Fruit fly (Drosophila melanogaster) whole organism, embryonic: ENCODE data around the gene mdu.

ENCODE experiments used
- ATbp ChIP-seq: fragments of 200-800 bp; sonication (Bioruptor generic); optimal IDR thresholded peaks from 2 replicates; lab custom pipeline; 2017; ENCODE audit warnings: missing biosample characterization, mild to moderate bottlenecking, missing genetic modification characterization, missing genetic modification reagents
- Aef1 ChIP-seq: fragments of 200-800 bp; sonication (Bioruptor generic); IDR thresholded peaks from 3 replicates; pipeline ENCODE4 v1.3.6; 2022; ENCODE audit warnings: missing biosample characterization, missing genetic modification characterization
- Asciz ChIP-seq: fragments of 200-800 bp; sonication (Bioruptor generic); optimal IDR thresholded peaks from 2 replicates; lab custom pipeline; 2017; ENCODE audit warnings: missing biosample characterization, mild to moderate bottlenecking, missing genetic modification characterization, missing genetic modification reagents
- Awh ChIP-seq: fragments of 200-800 bp; sonication (Bioruptor generic); IDR thresholded peaks from 2 replicates; pipeline ENCODE4, ENCODE4 v1.3.6; 2022; ENCODE audit warnings: missing biosample characterization, missing genetic modification characterization
- BEAF-32 ChIP-seq: fragments of 200-800 bp; sonication (Bioruptor generic); optimal IDR thresholded peaks from 3 replicates; lab custom pipeline; 2017; ENCODE audit warnings: missing biosample characterization, missing genetic modification characterization, mild to moderate bottlenecking, moderate library complexity, missing genetic modification reagents
- CG11398 ChIP-seq: fragments of 200-800 bp; sonication (Bioruptor generic); optimal IDR thresholded peaks from 2 replicates; lab custom pipeline; 2016; ENCODE audit warnings: missing biosample characterization, missing genetic modification characterization
- CG11504 ChIP-seq: fragments of 200-800 bp; sonication (Bioruptor generic); optimal IDR thresholded peaks from 3 replicates; lab custom pipeline; 2019; ENCODE audit warnings: missing biosample characterization, mild to moderate bottlenecking, missing genetic modification characterization, moderate library complexity
- CG12236 ChIP-seq: fragments of 200-800 bp; sonication (Bioruptor generic); optimal IDR thresholded peaks from 2 replicates; lab custom pipeline; 2016; ENCODE audit warnings: missing biosample characterization, missing genetic modification characterization
- CG12744 ChIP-seq: fragments of 200-800 bp; sonication (Bioruptor generic); optimal IDR thresholded peaks from 2 replicates; lab custom pipeline; 2016; ENCODE audit warnings: missing biosample characterization, missing genetic modification characterization
- CG12942 ChIP-seq: fragments of 200-800 bp; sonication (Bioruptor generic); optimal IDR thresholded peaks from 3 replicates; lab custom pipeline; 2016; ENCODE audit warnings: missing biosample characterization, missing genetic modification characterization
- CG13894 ChIP-seq: fragments of 200-800 bp; sonication (Bioruptor generic); optimal IDR thresholded peaks from 3 replicates; lab custom pipeline; 2018; ENCODE audit warnings: missing biosample characterization, mild to moderate bottlenecking, missing genetic modification characterization, moderate library complexity
- CG14710 ChIP-seq: fragments of 200-800 bp; sonication (Bioruptor generic); optimal IDR thresholded peaks from 3 replicates; lab custom pipeline; 2019; ENCODE audit warnings: missing biosample characterization, mild to moderate bottlenecking, missing genetic modification characterization, moderate library complexity
- CG15514 ChIP-seq: fragments of 200-800 bp; sonication (Bioruptor generic); optimal IDR thresholded peaks from 3 replicates; lab custom pipeline; 2017; ENCODE audit warnings: missing biosample characterization, missing genetic modification characterization, mild to moderate bottlenecking, moderate library complexity, missing genetic modification reagents
- CG1647 ChIP-seq: fragments of 200-800 bp; sonication (Bioruptor generic); optimal IDR thresholded peaks from 3 replicates; lab custom pipeline; 2016; ENCODE audit warnings: missing biosample characterization, missing genetic modification characterization
- CG17361 ChIP-seq: fragments of 200-800 bp; sonication (Bioruptor generic); IDR thresholded peaks from 3 replicates; pipeline ENCODE4 v1.3.6; 2022; ENCODE audit warnings: missing biosample characterization, missing genetic modification characterization
- CG17612 ChIP-seq: fragments of 200-800 bp; sonication (Bioruptor generic); IDR thresholded peaks from 2 replicates; pipeline ENCODE4 v1.3.6; 2022; ENCODE audit warnings: missing biosample characterization, missing genetic modification characterization
- CG17912 ChIP-seq: fragments of 200-800 bp; sonication (Bioruptor generic); optimal IDR thresholded peaks from 2 replicates; lab custom pipeline; 2018; ENCODE audit warnings: missing biosample characterization, mild to moderate bottlenecking, missing genetic modification characterization
- CG18262 ChIP-seq: fragments of 200-800 bp; optimal IDR thresholded peaks from 3 replicates; lab custom pipeline; 2019; ENCODE audit warnings: missing biosample characterization, mild to moderate bottlenecking, missing genetic modification characterization, moderate library complexity
- CG18619 ChIP-seq: fragments of 200-800 bp; sonication (Bioruptor generic); optimal IDR thresholded peaks from 3 replicates; lab custom pipeline; 2017; ENCODE audit warnings: missing biosample characterization, mild to moderate bottlenecking, missing genetic modification characterization
- CG18764 ChIP-seq: fragments of 200-800 bp; sonication (Bioruptor generic); optimal IDR thresholded peaks from 3 replicates; lab custom pipeline; 2016; ENCODE audit warnings: missing biosample characterization, missing genetic modification characterization
- CG3838 ChIP-seq: fragments of 200-800 bp; sonication (Bioruptor generic); optimal IDR thresholded peaks from 3 replicates; lab custom pipeline; 2016; ENCODE audit warnings: missing biosample characterization, missing genetic modification characterization
- CG4820 ChIP-seq: fragments of 200-800 bp; sonication (Bioruptor generic); optimal IDR thresholded peaks from 3 replicates; lab custom pipeline; 2016; ENCODE audit warnings: missing biosample characterization, missing genetic modification characterization
- CG6683 ChIP-seq: fragments of 200-800 bp; sonication (Bioruptor generic); optimal IDR thresholded peaks from 2 replicates; lab custom pipeline; 2017; ENCODE audit warnings: missing biosample characterization, mild to moderate bottlenecking, missing genetic modification characterization, missing genetic modification reagents
- CG6813 ChIP-seq: fragments of 200-800 bp; sonication (Bioruptor generic); optimal IDR thresholded peaks from 2 replicates; lab custom pipeline; 2017; ENCODE audit warnings: missing biosample characterization, missing genetic modification characterization, mild to moderate bottlenecking, moderate library complexity, missing genetic modification reagents
- CG7357 ChIP-seq: fragments of 200-800 bp; sonication (Bioruptor generic); IDR thresholded peaks from 3 replicates; pipeline ENCODE4 v1.3.6; 2022; ENCODE audit warnings: missing biosample characterization, missing genetic modification characterization
- CG7556 ChIP-seq: fragments of 200-800 bp; sonication (Bioruptor generic); optimal IDR thresholded peaks from 2 replicates; lab custom pipeline; 2017; ENCODE audit warnings: missing biosample characterization, mild to moderate bottlenecking, missing genetic modification characterization
- CG7963 ChIP-seq: fragments of 200-800 bp; sonication (Bioruptor generic); IDR thresholded peaks from 3 replicates; pipeline ENCODE4 v1.3.6; 2022; ENCODE audit warnings: missing biosample characterization, missing genetic modification characterization; ENCODE audit not compliant: partially characterized antibody
- CrebB ChIP-seq: fragments of 200-800 bp; sonication (Bioruptor generic); optimal IDR thresholded peaks from 3 replicates; lab custom pipeline; 2018; ENCODE audit warnings: missing biosample characterization, mild to moderate bottlenecking, missing genetic modification characterization
- D ChIP-seq, 2 experiments: fragments of 200-800 bp in 1 of 2; fragments of >200 bp in 1 of 2; sonication (Bioruptor generic) in 1 of 2; optimal IDR thresholded peaks; 2 replicates in 1 of 2; 3 replicates in 1 of 2; lab custom pipeline; 2017; ENCODE audit warnings: mild to moderate bottlenecking in 1 of 2, missing biosample characterization in 1 of 2, missing genetic modification characterization in 1 of 2, missing genetic modification reagents in 1 of 2
- D19A ChIP-seq: fragments of 200-800 bp; optimal IDR thresholded peaks from 3 replicates; lab custom pipeline; 2019; ENCODE audit warnings: missing biosample characterization, mild to moderate bottlenecking, missing genetic modification characterization, moderate library complexity
- H15 ChIP-seq: fragments of 200-800 bp; sonication (Bioruptor generic); IDR thresholded peaks from 3 replicates; pipeline ENCODE4 v1.3.6; 2022; ENCODE audit warnings: missing biosample characterization, missing genetic modification characterization
- HHEX ChIP-seq: fragments of 200-800 bp; sonication (Bioruptor generic); optimal IDR thresholded peaks from 3 replicates; lab custom pipeline; 2017; ENCODE audit warnings: missing biosample characterization, mild to moderate bottlenecking, missing genetic modification characterization, missing genetic modification reagents
- MBD-R2 ChIP-seq: fragments of 200-800 bp; sonication (Bioruptor generic); IDR thresholded peaks from 2 replicates; pipeline ENCODE4 v1.3.6; 2022; ENCODE audit warnings: missing biosample characterization, missing genetic modification characterization
- Med ChIP-seq: fragments of 200-800 bp; sonication (Bioruptor generic); peaks from one replicate; lab custom pipeline; 2016; ENCODE audit warnings: missing biosample characterization, missing genetic modification characterization, mild to moderate bottlenecking, inconsistent platforms, moderate library complexity
- Mrtf ChIP-seq: fragments of 200-800 bp; sonication (Bioruptor generic); IDR thresholded peaks from 3 replicates; pipeline ENCODE4 v1.3.6; 2022; ENCODE audit warnings: missing biosample characterization, missing genetic modification characterization
- Rx ChIP-seq: fragments of 200-800 bp; sonication (Bioruptor generic); IDR thresholded peaks from 2 replicates; pipeline ENCODE4 v1.3.6; 2022; ENCODE audit warnings: missing biosample characterization, missing genetic modification characterization
- TFAM ChIP-seq: fragments of 200-800 bp; sonication (Bioruptor generic); optimal IDR thresholded peaks from 2 replicates; lab custom pipeline; 2017; ENCODE audit warnings: missing biosample characterization, missing genetic modification characterization, inconsistent platforms
- ac ChIP-seq: fragments of 200-800 bp; sonication (Bioruptor generic); optimal IDR thresholded peaks from 3 replicates; lab custom pipeline; 2017; ENCODE audit warnings: missing biosample characterization, mild to moderate bottlenecking, missing genetic modification characterization
- ato ChIP-seq: fragments of 200-800 bp; sonication (Bioruptor generic); IDR thresholded peaks from 2 replicates; pipeline ENCODE4 v1.3.6; 2022; ENCODE audit warnings: missing biosample characterization, missing genetic modification characterization; ENCODE audit not compliant: partially characterized antibody
- bab2 ChIP-seq: fragments of 200-800 bp; sonication (Bioruptor generic); optimal IDR thresholded peaks from 2 replicates; lab custom pipeline; 2016; ENCODE audit warnings: missing biosample characterization, missing genetic modification characterization
- bowl ChIP-seq: fragments of 200-800 bp; sonication (Bioruptor generic); IDR thresholded peaks from 2 replicates; pipeline ENCODE4 v1.3.6; 2022; ENCODE audit warnings: missing biosample characterization, missing genetic modification characterization
- cas ChIP-seq: fragments of 200-800 bp; sonication (Bioruptor generic); IDR thresholded peaks from 2 replicates; pipeline ENCODE4 v1.3.6; 2022; ENCODE audit warnings: missing biosample characterization, missing genetic modification characterization
- cato ChIP-seq: fragments of 200-800 bp; sonication (Bioruptor generic); optimal IDR thresholded peaks from 2 replicates; lab custom pipeline; 2016; ENCODE audit warnings: missing biosample characterization, missing genetic modification characterization, borderline replicate concordance
- crp ChIP-seq, 2 experiments: fragments of 200-800 bp; sonication (Bioruptor generic); optimal IDR thresholded peaks; 2 replicates in 1 of 2; 3 replicates in 1 of 2; lab custom pipeline; 2017; ENCODE audit warnings: missing biosample characterization in 2 of 2, missing genetic modification characterization in 2 of 2, mild to moderate bottlenecking in 1 of 2, moderate library complexity in 1 of 2
- grau ChIP-seq: fragments of 200-800 bp; optimal IDR thresholded peaks from 3 replicates; lab custom pipeline; 2019; ENCODE audit warnings: missing biosample characterization, mild to moderate bottlenecking, missing genetic modification characterization, moderate library complexity
- gsb-n ChIP-seq: fragments of 200-800 bp; sonication (Bioruptor generic); optimal IDR thresholded peaks from 3 replicates; lab custom pipeline; 2018; ENCODE audit warnings: missing biosample characterization, mild to moderate bottlenecking, missing genetic modification characterization
- jing ChIP-seq: fragments of 200-800 bp; sonication (Bioruptor generic); optimal IDR thresholded peaks from 2 replicates; lab custom pipeline; 2018; ENCODE audit warnings: missing biosample characterization, mild to moderate bottlenecking, missing genetic modification characterization
- lbe ChIP-seq: fragments of 200-800 bp; sonication (Bioruptor generic); optimal IDR thresholded peaks from 2 replicates; lab custom pipeline; 2016; ENCODE audit warnings: missing biosample characterization, mild to moderate bottlenecking, missing genetic modification characterization
- luna ChIP-seq: fragments of 200-800 bp; sonication (Bioruptor generic); optimal IDR thresholded peaks from 2 replicates; lab custom pipeline; 2016; ENCODE audit warnings: missing biosample characterization, missing genetic modification characterization
- pita ChIP-seq: fragments of 200-800 bp; sonication (Bioruptor generic); optimal IDR thresholded peaks from 2 replicates; lab custom pipeline; 2017; ENCODE audit warnings: missing biosample characterization, mild to moderate bottlenecking, missing genetic modification characterization
- stwl ChIP-seq: fragments of 200-800 bp; sonication (Bioruptor generic); optimal IDR thresholded peaks from 3 replicates; lab custom pipeline; 2018; ENCODE audit warnings: missing biosample characterization, mild to moderate bottlenecking, missing genetic modification characterization, moderate library complexity

mdu gene

DNA sequence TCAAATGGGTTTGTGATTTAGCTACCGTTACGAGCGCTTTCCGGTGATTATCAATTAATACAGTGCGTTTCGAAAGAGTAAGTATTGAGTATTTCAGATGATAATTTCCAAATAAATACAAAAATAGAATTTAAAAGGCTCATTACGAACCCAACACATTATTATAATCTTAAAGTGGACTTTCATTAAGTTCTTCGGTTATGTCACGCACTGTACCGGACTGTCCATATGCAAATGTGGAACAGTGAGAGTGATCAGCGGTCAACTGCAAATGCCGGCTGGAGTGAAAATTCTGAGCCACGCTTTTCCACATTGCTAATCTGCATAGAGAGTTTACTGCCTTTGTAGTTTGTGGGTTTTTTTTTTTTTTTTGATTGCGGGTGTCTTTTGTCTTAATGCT is 43.3 kb upstream of the mdu start (continued):
- TF ChIP-seq Aef1 (no peak), CG7556 (GFP tag; lab: Kevin White, UChicago) (no peak), cato (GFP tag; lab: Kevin White, UChicago) (no peak), CrebB (tag; lab: Kevin White, UChicago) (no peak), CG6683 (GFP tag; lab: Kevin White, UChicago) (no peak), H15 (GFP tag; lab: Robert Waterston, UW) (no peak), ac (no peak), HHEX (GFP tag; lab: Kevin White, UChicago) (no peak), CG17612 (GFP tag; lab: Robert Waterston, UW) (no peak), CG18262 (tag; lab: Kevin White, UChicago) (peak; percentile 3), ATbp (GFP tag; lab: Kevin White, UChicago) (no peak), stwl (tag; lab: Kevin White, UChicago) (no peak), CG17912 (GFP tag; lab: Kevin White, UChicago) (no peak), cas (no peak), gsb-n (peak; percentile 11), CG13894 (no peak), jing (GFP tag; lab: Kevin White, UChicago) (no peak), CG18764 (GFP tag; lab: Kevin White, UChicago) (no peak), CG1647 (no peak), MBD-R2 (GFP tag; lab: Robert Waterston, UW) (no peak), bab2 (no peak), Mrtf (GFP tag; lab: Robert Waterston, UW) (no peak), grau (tag; lab: Kevin White, UChicago) (peak; percentile 8), CG4820 (GFP tag; lab: Kevin White, UChicago) (no peak), D19A (tag; lab: Kevin White, UChicago) (no peak), CG3838 (no peak), CG7963 (no peak), CG14710 (tag; lab: Kevin White, UChicago) (no peak), Med (GFP tag; lab: Kevin White, UChicago) (peak; percentile 84), CG6813 (GFP tag; lab: Kevin White, UChicago) (no peak), CG11504 (tag; lab: Kevin White, UChicago) (peak; percentile 48), CG18619 (GFP tag; lab: Kevin White, UChicago) (no peak), bowl (GFP tag; lab: Robert Waterston, UW) (no peak), pita (GFP tag; lab: Kevin White, UChicago) (no peak), CG12236 (GFP tag; lab: Kevin White, UChicago) (no peak), D (optimal IDR thresholded peaks at IDR 0.05; lab: Kevin White, UChicago) (no peak), D (GFP tag; optimal IDR thresholded peaks at IDR 0.05; lab: Kevin White, UChicago) (no peak), Rx (no peak), luna (no peak), crp (GFP tag; optimal IDR thresholded peaks at IDR 0.05; lab: Kevin White, UChicago) (no peak), CG11398 (GFP tag; lab: Kevin White, UChicago) (no peak), CG12942 (no peak), CG17361 (GFP tag; lab: Robert Waterston, UW) (no peak), BEAF-32 (GFP tag; lab: Kevin White, UChicago) (no peak), CG15514 (GFP tag; lab: Kevin White, UChicago) (no peak), ato (GFP tag; lab: Robert Waterston, UW) (no peak), TFAM (GFP tag; lab: Kevin White, UChicago) (no peak), lbe (GFP tag; lab: Kevin White, UChicago) (no peak), CG12744 (GFP tag; lab: Kevin White, UChicago) (no peak), Asciz (GFP tag; lab: Kevin White, UChicago) (no peak), CG7357 (no peak), Awh (GFP tag; lab: Robert Waterston, UW) (no peak)
